Worm (Caenorhabditis elegans) whole organism, early embryonic: Measurements from ENCODE around the gene pfk-1.1.
A peak's percentile ranks its signal among the peaks of the same experiment; 100 is the strongest.

Source experiments
- B0310.2 ChIP-seq: sonication (generic microtip); optimal IDR thresholded peaks from 2 replicates; lab custom pipeline; 2016; ENCODE audit warnings: mild to moderate bottlenecking, missing genetic modification characterization, missing compliant biosample characterization
- F13C5.2 ChIP-seq: sonication (generic microtip); optimal IDR thresholded peaks from 2 replicates; lab custom pipeline; 2017; ENCODE audit warnings: mild to moderate bottlenecking, missing genetic modification characterization, inconsistent platforms, missing compliant biosample characterization
- aly-1 ChIP-seq: sonication (generic microtip); optimal IDR thresholded peaks from 2 replicates; lab custom pipeline; 2016; ENCODE audit warnings: missing genetic modification characterization, missing compliant biosample characterization
- ama-1 ChIP-seq: fragments of 150-350 bp; optimal IDR thresholded peaks from 2 replicates; lab custom pipeline; 2014
- ceh-13 ChIP-seq: fragments of 200-800 bp; sonication (Bioruptor generic); optimal IDR thresholded peaks from 2 replicates; lab custom pipeline; 2018; ENCODE audit warnings: mild to moderate bottlenecking, missing genetic modification characterization, missing compliant biosample characterization
- ceh-36 ChIP-seq: sonication (generic microtip); optimal IDR thresholded peaks from 2 replicates; lab custom pipeline; 2016; ENCODE audit warnings: missing genetic modification characterization, inconsistent platforms, missing compliant biosample characterization
- ets-7 ChIP-seq: sonication (generic microtip); optimal IDR thresholded peaks from 2 replicates; lab custom pipeline; 2016; ENCODE audit warnings: missing genotype, missing genetic modification characterization, missing compliant biosample characterization
- flt-1 ChIP-seq: fragments of 200-800 bp; sonication (Bioruptor generic); IDR thresholded peaks from 2 replicates; pipeline ENCODE4 v1.3.6; 2022; ENCODE audit warnings: missing genetic modification characterization, missing compliant biosample characterization
- hmbx-1 ChIP-seq: sonication (generic microtip); optimal IDR thresholded peaks from 2 replicates; lab custom pipeline; 2016; ENCODE audit warnings: mild to moderate bottlenecking, missing genetic modification characterization, missing compliant biosample characterization
- hmg-4 ChIP-seq: fragments of 200-800 bp; sonication (Bioruptor generic); optimal IDR thresholded peaks from 2 replicates; lab custom pipeline; 2018; ENCODE audit warnings: mild to moderate bottlenecking, missing genetic modification characterization, missing compliant biosample characterization
- hnd-1 ChIP-seq: sonication (generic microtip); optimal IDR thresholded peaks from 2 replicates; lab custom pipeline; 2016; ENCODE audit warnings: missing genetic modification characterization, missing compliant biosample characterization
- pes-1 ChIP-seq: fragments of 200-800 bp; sonication (Bioruptor generic); IDR thresholded peaks from 2 replicates; pipeline ENCODE4 v1.3.6; 2022; ENCODE audit warnings: missing genetic modification reagents, missing genetic modification characterization, missing compliant biosample characterization
- scrt-1 ChIP-seq: fragments of 200-800 bp; sonication (Bioruptor generic); IDR thresholded peaks from 2 replicates; pipeline ENCODE4 v1.3.6; 2022; ENCODE audit warnings: missing genetic modification characterization, missing compliant biosample characterization
- sea-1 ChIP-seq: fragments of 200-800 bp; sonication (Bioruptor generic); conservative IDR thresholded peaks from 2 replicates; pipeline ENCODE4 v1.3.6; 2022; ENCODE audit warnings: missing genetic modification characterization, missing compliant biosample characterization
- tbx-11 ChIP-seq: fragments of 200-800 bp; sonication (Bioruptor generic); IDR thresholded peaks from 2 replicates; pipeline ENCODE4 v1.3.6; 2022; ENCODE audit warnings: missing genetic modification characterization, missing compliant biosample characterization
- tbx-37 ChIP-seq: fragments of 200-800 bp; sonication (Bioruptor generic); conservative IDR thresholded peaks from 2 replicates; pipeline ENCODE4 v1.3.6; 2022; ENCODE audit warnings: missing genetic modification reagents, missing genetic modification characterization, missing compliant biosample characterization
- tra-4 ChIP-seq: sonication (generic microtip); optimal IDR thresholded peaks from 2 replicates; lab custom pipeline; 2017; ENCODE audit warnings: missing genetic modification characterization, missing compliant biosample characterization

The pfk-1.1 gene

DNA sequence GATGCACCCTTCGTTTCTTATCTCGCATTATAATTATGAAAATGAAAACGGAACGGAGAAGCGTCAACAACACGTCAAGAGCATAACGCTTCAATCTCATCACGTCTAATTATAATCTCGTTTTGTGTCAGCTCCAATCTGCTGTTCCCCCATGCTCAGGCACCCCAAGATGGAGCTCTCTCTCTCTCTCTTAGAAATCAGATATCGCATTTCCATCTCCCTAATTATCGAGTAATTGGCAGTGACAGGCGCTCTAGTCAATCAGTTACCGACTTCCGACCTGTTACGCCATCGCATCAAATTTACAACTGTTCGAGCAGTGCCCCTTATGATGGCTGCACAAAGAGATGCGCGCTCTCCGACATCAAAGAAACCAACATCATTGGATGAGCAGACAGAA, 20.2 kb upstream of the pfk-1.1 start:
- TF ChIP-seq aly-1 (no peak), scrt-1 (GFP tag; lab: Robert Waterston, UW) (no peak), tbx-37 (GFP tag; lab: Robert Waterston, UW) (no peak), ceh-13 (GFP tag; lab: Kevin White, UChicago) (no peak), hmbx-1 (tag; lab: Kevin White, UChicago) (no peak), tra-4 (tag; lab: Kevin White, UChicago) (no peak), ceh-36 (tag; lab: Kevin White, UChicago) (no peak), hmg-4 (GFP tag; lab: Kevin White, UChicago) (no peak), sea-1 (no peak), flt-1 (GFP tag; lab: Robert Waterston, UW) (no peak), B0310.2 (tag; lab: Kevin White, UChicago) (no peak), pes-1 (GFP tag; lab: Robert Waterston, UW) (no peak)

DNA sequence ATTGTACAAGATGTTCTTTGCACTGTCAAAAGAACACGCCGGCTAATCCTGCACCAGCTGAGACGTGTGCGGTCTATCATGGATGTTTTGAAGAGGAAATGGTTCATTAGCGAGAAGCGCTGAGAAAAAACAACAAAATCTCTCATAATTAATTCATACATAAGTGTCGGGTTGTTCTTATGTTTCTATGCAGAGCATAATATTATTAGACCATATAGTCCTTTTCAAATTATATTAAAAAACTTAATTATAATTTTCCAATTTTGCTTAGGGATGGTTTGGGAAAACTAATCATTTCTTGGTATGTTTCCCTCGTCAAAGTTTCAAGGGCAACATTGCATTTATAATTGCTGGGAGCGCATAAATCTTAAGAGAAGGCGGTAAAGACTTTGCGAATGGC, 18.9 kb upstream of the pfk-1.1 start:
- TF ChIP-seq F13C5.2 (tag; lab: Kevin White, UChicago): no peak
- no peak for TF ChIP-seq tra-4 (tag; lab: Kevin White, UChicago)
- no peak for TF ChIP-seq scrt-1 (GFP tag; lab: Robert Waterston, UW)
- TF ChIP-seq B0310.2 (tag; lab: Kevin White, UChicago): no peak
- no peak for TF ChIP-seq hmbx-1 (tag; lab: Kevin White, UChicago)
- TF ChIP-seq ceh-13 (GFP tag; lab: Kevin White, UChicago): no peak
- no peak for TF ChIP-seq pes-1 (GFP tag; lab: Robert Waterston, UW)
- TF ChIP-seq hmg-4 (GFP tag; lab: Kevin White, UChicago): no peak
- no peak for TF ChIP-seq ama-1 (lab: Kevin White, UChicago)
- TF ChIP-seq tbx-11 (GFP tag; lab: Robert Waterston, UW): no peak
- TF ChIP-seq sea-1: no peak
- TF ChIP-seq ets-7 (tag; lab: Kevin White, UChicago): no peak
- no peak for TF ChIP-seq tbx-37 (GFP tag; lab: Robert Waterston, UW)

DNA sequence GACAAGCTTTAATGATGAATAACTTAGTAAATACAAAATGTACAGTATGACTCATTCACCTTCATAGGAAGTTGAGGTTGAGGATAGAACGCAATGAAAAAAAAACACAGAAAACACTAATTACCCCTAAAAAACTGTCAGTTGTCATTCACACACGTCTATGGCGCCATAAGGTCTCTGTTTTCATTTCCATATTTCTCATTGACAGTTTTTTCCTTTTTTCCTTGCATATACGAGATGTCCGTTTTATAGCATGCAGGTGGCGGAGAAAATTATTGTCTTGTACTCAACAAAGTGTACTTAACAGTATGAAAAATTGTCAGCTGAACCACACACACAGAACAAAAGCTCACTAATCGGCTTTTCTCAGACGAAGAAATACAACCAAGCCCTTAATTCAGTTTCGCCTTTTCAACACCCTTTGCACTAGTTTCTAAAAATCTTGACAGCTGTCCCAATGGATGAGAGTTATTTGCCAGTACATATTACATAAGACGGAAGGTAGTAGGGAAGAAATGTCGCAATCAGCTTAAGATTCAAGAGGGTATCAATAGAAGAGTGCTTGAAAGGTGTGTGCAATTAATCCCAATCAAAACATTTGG, 18.0 kb upstream of the pfk-1.1 start:
- no peak for TF ChIP-seq tra-4 (tag; lab: Kevin White, UChicago)
- no peak for TF ChIP-seq ceh-36 (tag; lab: Kevin White, UChicago)
- no peak for TF ChIP-seq scrt-1 (GFP tag; lab: Robert Waterston, UW)
- TF ChIP-seq flt-1 (GFP tag; lab: Robert Waterston, UW): no peak
- TF ChIP-seq tbx-11 (GFP tag; lab: Robert Waterston, UW): no peak
- no peak for TF ChIP-seq sea-1
- TF ChIP-seq hmg-4 (GFP tag; lab: Kevin White, UChicago): no peak
- TF ChIP-seq hmbx-1 (tag; lab: Kevin White, UChicago): no peak
- TF ChIP-seq B0310.2 (tag; lab: Kevin White, UChicago): no peak
- TF ChIP-seq F13C5.2 (tag; lab: Kevin White, UChicago): no peak
- no peak for TF ChIP-seq pes-1 (GFP tag; lab: Robert Waterston, UW)

DNA sequence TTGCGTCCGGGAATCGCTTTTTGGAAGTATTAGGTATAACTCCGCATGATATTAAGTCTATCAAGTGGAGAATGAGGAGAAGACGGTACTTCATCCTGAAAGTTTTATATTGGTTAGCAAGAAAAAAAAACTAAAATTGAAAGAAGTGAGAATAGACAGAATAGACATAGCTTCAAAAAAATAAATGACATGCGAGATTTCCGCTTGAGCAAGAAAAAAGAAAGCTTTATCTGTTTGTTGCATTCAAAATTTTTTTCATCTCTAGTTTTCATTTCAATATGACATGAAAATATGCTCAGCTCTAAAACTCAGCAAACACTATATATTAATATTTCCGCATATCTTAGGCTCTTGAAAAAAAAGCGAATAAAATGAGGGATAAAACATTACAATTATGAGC, 16.8 kb upstream of the pfk-1.1 start, which contains the start of gene hst-3.2:
hst-3.2 (minus strand) TSS at position 101 of the 400 bp plus-strand sequence.
- TF ChIP-seq pes-1 (GFP tag; lab: Robert Waterston, UW): no peak
- TF ChIP-seq ceh-36 (tag; lab: Kevin White, UChicago): no peak
- TF ChIP-seq F13C5.2 (tag; lab: Kevin White, UChicago): no peak
- TF ChIP-seq hnd-1 (tag; lab: Kevin White, UChicago): no peak
- no peak for TF ChIP-seq tbx-11 (GFP tag; lab: Robert Waterston, UW)
- TF ChIP-seq aly-1: no peak
- TF ChIP-seq tbx-37 (GFP tag; lab: Robert Waterston, UW): no peak
- no peak for TF ChIP-seq flt-1 (GFP tag; lab: Robert Waterston, UW)
- TF ChIP-seq ceh-13 (GFP tag; lab: Kevin White, UChicago): no peak
- TF ChIP-seq scrt-1 (GFP tag; lab: Robert Waterston, UW): no peak
- TF ChIP-seq tra-4 (tag; lab: Kevin White, UChicago): no peak
- no peak for TF ChIP-seq hmbx-1 (tag; lab: Kevin White, UChicago)
- TF ChIP-seq ets-7 (tag; lab: Kevin White, UChicago): no peak
- no peak for TF ChIP-seq hmg-4 (GFP tag; lab: Kevin White, UChicago)
- TF ChIP-seq ama-1 (lab: Kevin White, UChicago): no peak
- TF ChIP-seq B0310.2 (tag; lab: Kevin White, UChicago): no peak
- TF ChIP-seq sea-1: no peak

DNA sequence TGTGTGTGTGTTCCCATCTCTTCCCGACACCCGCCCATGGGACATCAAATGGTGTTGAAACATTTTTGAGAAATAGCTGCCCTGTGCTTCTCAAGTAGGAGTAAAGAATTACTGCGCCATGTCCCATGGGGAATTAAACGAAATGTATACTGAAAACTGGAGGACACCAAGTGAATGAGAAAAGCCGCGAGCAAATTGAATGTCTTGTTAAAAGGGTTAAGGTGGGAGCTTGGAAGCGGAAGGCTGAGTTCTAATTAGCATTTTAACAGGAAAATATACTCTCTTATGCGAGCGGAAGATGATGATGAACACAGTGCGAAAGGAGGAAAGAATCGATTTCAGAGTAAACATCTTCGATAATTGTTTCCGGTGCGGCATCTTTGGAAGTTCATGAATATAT, 16.2 kb upstream of the pfk-1.1 start:
- TF ChIP-seq tbx-11 (GFP tag; lab: Robert Waterston, UW) (no peak), hmg-4 (GFP tag; lab: Kevin White, UChicago) (peak; percentile 40)

DNA sequence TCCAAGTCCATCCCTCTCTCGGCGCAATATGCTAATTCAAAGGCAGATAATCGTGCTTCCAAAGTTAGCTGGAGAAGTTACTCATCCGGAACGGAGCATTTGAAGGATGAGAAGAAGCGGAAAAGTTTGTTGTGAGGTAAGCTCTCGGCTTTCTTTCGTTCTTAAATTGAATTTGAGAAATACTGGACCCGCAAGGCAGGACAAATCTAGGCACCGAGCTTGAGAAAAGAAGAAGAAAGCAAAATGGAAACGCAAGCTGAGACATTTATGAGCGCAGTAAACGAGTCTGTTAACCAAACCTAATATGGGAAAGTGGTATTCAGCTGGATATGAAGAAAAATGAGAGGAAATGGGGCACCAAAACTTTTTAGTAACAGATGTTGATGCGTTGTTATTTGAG, 14.7 kb upstream of the pfk-1.1 start:
- TF ChIP-seq tbx-11 (GFP tag; lab: Robert Waterston, UW) (no peak), ceh-36 (tag; lab: Kevin White, UChicago) (no peak), ets-7 (tag; lab: Kevin White, UChicago) (no peak), hnd-1 (tag; lab: Kevin White, UChicago) (no peak), scrt-1 (GFP tag; lab: Robert Waterston, UW) (no peak), tbx-37 (GFP tag; lab: Robert Waterston, UW) (no peak)

DNA sequence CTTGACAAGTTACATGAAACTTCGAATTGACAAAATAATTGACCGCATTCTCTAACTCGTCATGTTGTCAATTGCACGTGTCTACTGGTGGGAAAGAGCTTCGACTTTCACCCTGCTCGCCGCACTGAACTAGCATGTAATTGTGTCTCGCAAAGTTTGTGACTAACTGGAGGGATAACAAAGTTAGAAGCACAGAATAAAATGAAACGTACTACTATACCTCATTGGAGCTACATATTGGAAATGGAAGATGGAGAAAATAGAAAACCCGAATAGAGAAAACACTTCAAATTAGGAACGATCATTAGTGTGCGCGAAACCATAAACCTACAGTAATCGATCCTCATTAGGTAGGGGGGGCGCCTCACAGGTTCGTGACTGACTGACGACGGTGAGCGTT, 13.1 kb upstream of the pfk-1.1 start:
- no peak for TF ChIP-seq hmg-4 (GFP tag; lab: Kevin White, UChicago)
- TF ChIP-seq F13C5.2 (tag; lab: Kevin White, UChicago): no peak
- no peak for TF ChIP-seq sea-1
- TF ChIP-seq hnd-1 (tag; lab: Kevin White, UChicago): no peak
- no peak for TF ChIP-seq aly-1
- no peak for TF ChIP-seq ets-7 (tag; lab: Kevin White, UChicago)
- no peak for TF ChIP-seq flt-1 (GFP tag; lab: Robert Waterston, UW)
- no peak for TF ChIP-seq ceh-36 (tag; lab: Kevin White, UChicago)
- no peak for TF ChIP-seq hmbx-1 (tag; lab: Kevin White, UChicago)
- TF ChIP-seq ceh-13 (GFP tag; lab: Kevin White, UChicago): no peak
- TF ChIP-seq scrt-1 (GFP tag; lab: Robert Waterston, UW): no peak
- TF ChIP-seq tbx-11 (GFP tag; lab: Robert Waterston, UW): no peak
- TF ChIP-seq B0310.2 (tag; lab: Kevin White, UChicago): no peak
- TF ChIP-seq tbx-37 (GFP tag; lab: Robert Waterston, UW): no peak
- TF ChIP-seq tra-4 (tag; lab: Kevin White, UChicago): no peak
- TF ChIP-seq ama-1 (lab: Kevin White, UChicago): no peak
- TF ChIP-seq pes-1 (GFP tag; lab: Robert Waterston, UW): no peak
